Worm (Caenorhabditis elegans): ENCODE measurements around the gene col-77.

- no peak for TF ChIP-seq nhr-28 (tag; optimal IDR thresholded peaks at IDR 0.05)
- no peak for TF ChIP-seq sox-4 (tag; optimal IDR thresholded peaks at IDR 0.05)
- no peak for TF ChIP-seq rnt-1 (tag; optimal IDR thresholded peaks at IDR 0.05)
- no peak for TF ChIP-seq dsc-1 (tag; optimal IDR thresholded peaks at IDR 0.05)
- no peak for TF ChIP-seq ces-1 (GFP tag; optimal IDR thresholded peaks at IDR 0.05)
- no peak for TF ChIP-seq fos-1 (tag; optimal IDR thresholded peaks at IDR 0.05)
- TF ChIP-seq snpc-4 (tag; optimal IDR thresholded peaks at IDR 0.05), result no peak
- TF ChIP-seq unc-62 (GFP tag; optimal IDR thresholded peaks at IDR 0.05), result no peak
- TF ChIP-seq sptf-1 (tag; optimal IDR thresholded peaks at IDR 0.05), result no peak
Observed at ce11 chrII:8407491-8407890, 48.3 kb upstream of the col-77 start, which contains the start of gene sra-13.

All from whole organism, L1 larva.